Fruit fly (Drosophila melanogaster) whole organism, embryonic: ENCODE results near the gene CG32163.

Experiments used
- Abd-B ChIP-seq: fragments of 200-800 bp; sonication (Bioruptor generic); optimal IDR thresholded peaks from 2 replicates; lab custom pipeline; 2018; ENCODE audit warnings: missing biosample characterization, mild to moderate bottlenecking, missing genetic modification characterization, moderate library complexity
- CG10209 ChIP-seq: fragments of 200-800 bp; sonication (Bioruptor generic); optimal IDR thresholded peaks from 3 replicates; lab custom pipeline; 2017; ENCODE audit warnings: missing biosample characterization, mild to moderate bottlenecking, missing genetic modification characterization, missing genetic modification reagents
- CG1024 ChIP-seq: fragments of 200-800 bp; sonication (Bioruptor generic); IDR thresholded peaks from 2 replicates; pipeline ENCODE4 v1.3.6; 2022; ENCODE audit warnings: missing biosample characterization, missing genetic modification characterization
- CG10959 ChIP-seq: fragments of 200-800 bp; sonication (Bioruptor generic); IDR thresholded peaks from 2 replicates; pipeline ENCODE4 v1.3.6; 2022; ENCODE audit warnings: missing biosample characterization, missing genetic modification characterization
- CG11560 ChIP-seq: fragments of 200-800 bp; sonication (Bioruptor generic); IDR thresholded peaks from 3 replicates; pipeline ENCODE4 v1.3.6; 2022; ENCODE audit warnings: missing biosample characterization, missing genetic modification characterization
- CG1233 ChIP-seq: fragments of 200-800 bp; sonication (Bioruptor generic); optimal IDR thresholded peaks from 4 replicates; lab custom pipeline; 2018; ENCODE audit warnings: missing biosample characterization, mild to moderate bottlenecking, missing genetic modification characterization
- CG13123 ChIP-seq: fragments of 200-800 bp; sonication (Bioruptor generic); optimal IDR thresholded peaks from 2 replicates; lab custom pipeline; 2016; ENCODE audit warnings: missing biosample characterization, missing genetic modification characterization
- CG13296 ChIP-seq: fragments of 200-800 bp; sonication (Bioruptor generic); optimal IDR thresholded peaks from 3 replicates; lab custom pipeline; 2018; ENCODE audit warnings: missing biosample characterization, mild to moderate bottlenecking, missing genetic modification characterization
- CG13624 ChIP-seq: fragments of 200-800 bp; sonication (Bioruptor generic); optimal IDR thresholded peaks from 2 replicates; lab custom pipeline; 2016; ENCODE audit warnings: missing biosample characterization, missing genetic modification characterization
- CG14860 ChIP-seq: fragments of 200-800 bp; sonication (Bioruptor generic); IDR thresholded peaks from 3 replicates; pipeline ENCODE4 v1.3.6; 2022; ENCODE audit warnings: missing biosample characterization, missing genetic modification characterization; ENCODE audit not compliant: partially characterized antibody
- CG15269 ChIP-seq: fragments of 200-800 bp; sonication (Bioruptor generic); optimal IDR thresholded peaks from 2 replicates; lab custom pipeline; 2018; ENCODE audit warnings: missing biosample characterization, mild to moderate bottlenecking, missing genetic modification characterization, moderate library complexity
- CG1832 ChIP-seq: fragments of 200-800 bp; sonication (Bioruptor generic); optimal IDR thresholded peaks from 2 replicates; lab custom pipeline; 2017; ENCODE audit warnings: missing biosample characterization, mild to moderate bottlenecking, missing genetic modification characterization, inconsistent platforms
- CG42726 ChIP-seq: fragments of 200-800 bp; sonication (Bioruptor generic); IDR thresholded peaks from 2 replicates; pipeline ENCODE4 v1.3.6; 2022; ENCODE audit warnings: missing biosample characterization, missing genetic modification characterization; ENCODE audit not compliant: partially characterized antibody
- CG43689 ChIP-seq: fragments of 200-800 bp; sonication (Bioruptor generic); IDR thresholded peaks from 2 replicates; pipeline ENCODE4 v1.3.6; 2022; ENCODE audit warnings: missing biosample characterization, missing genetic modification characterization
- CG4707 ChIP-seq: fragments of 200-800 bp; sonication (Bioruptor generic); optimal IDR thresholded peaks from 2 replicates; lab custom pipeline; 2018; ENCODE audit warnings: missing biosample characterization, mild to moderate bottlenecking, missing genetic modification characterization, moderate library complexity
- CG4854 ChIP-seq: fragments of 200-800 bp; sonication (Bioruptor generic); optimal IDR thresholded peaks from 2 replicates; lab custom pipeline; 2016; ENCODE audit warnings: missing biosample characterization, missing genetic modification characterization, inconsistent platforms
- CG8765 ChIP-seq: fragments of 200-800 bp; sonication (Bioruptor generic); IDR thresholded peaks from 2 replicates; pipeline ENCODE4 v1.3.6; 2022; ENCODE audit warnings: missing biosample characterization, missing genetic modification characterization
- Dip2 ChIP-seq: fragments of 200-800 bp; sonication (Bioruptor generic); IDR thresholded peaks from 2 replicates; pipeline ENCODE4 v1.3.6; 2022; ENCODE audit warnings: missing biosample characterization, missing genetic modification characterization
- Doc3 ChIP-seq: fragments of 200-800 bp; sonication (Bioruptor generic); IDR thresholded peaks from 3 replicates; pipeline ENCODE4 v1.3.6; 2022; ENCODE audit warnings: missing biosample characterization, missing genetic modification characterization; ENCODE audit not compliant: partially characterized antibody
- E2f2 ChIP-seq: fragments of 200-800 bp; sonication (Bioruptor generic); IDR thresholded peaks from 2 replicates; pipeline ENCODE4 v1.3.6; 2022; ENCODE audit warnings: missing biosample characterization, missing genetic modification characterization
- Lim3 ChIP-seq: fragments of 200-800 bp; sonication (Bioruptor generic); IDR thresholded peaks from 2 replicates; pipeline ENCODE4 v1.3.6; 2022; ENCODE audit warnings: missing biosample characterization, missing genetic modification characterization
- Mes4 ChIP-seq: fragments of 200-800 bp; sonication (Bioruptor generic); optimal IDR thresholded peaks from 2 replicates; lab custom pipeline; 2016; ENCODE audit warnings: missing biosample characterization, missing genetic modification characterization
- Oli ChIP-seq: fragments of 200-800 bp; sonication (Bioruptor generic); optimal IDR thresholded peaks from 2 replicates; lab custom pipeline; 2018; ENCODE audit warnings: missing biosample characterization, mild to moderate bottlenecking, missing genetic modification characterization, moderate library complexity
- Optix ChIP-seq: fragments of 200-800 bp; sonication (Bioruptor generic); IDR thresholded peaks from 3 replicates; pipeline ENCODE4 v1.3.6; 2022; ENCODE audit warnings: missing biosample characterization, missing genetic modification characterization
- Tbp ChIP-seq: fragments of >200 bp; optimal IDR thresholded peaks from 2 replicates; lab custom pipeline; 2018; ENCODE audit warnings: missing biosample characterization, missing genetic modification characterization
- Xbp1 ChIP-seq: fragments of 200-800 bp; sonication (Bioruptor generic); optimal IDR thresholded peaks from 3 replicates; lab custom pipeline; 2016; ENCODE audit warnings: missing biosample characterization, mild to moderate bottlenecking, missing genetic modification characterization
- ac ChIP-seq: fragments of 200-800 bp; sonication (Bioruptor generic); optimal IDR thresholded peaks from 3 replicates; lab custom pipeline; 2017; ENCODE audit warnings: missing biosample characterization, mild to moderate bottlenecking, missing genetic modification characterization
- amos ChIP-seq: fragments of 200-800 bp; sonication (Bioruptor generic); IDR thresholded peaks from 2 replicates; pipeline ENCODE4 v1.3.6; 2022; ENCODE audit warnings: missing biosample characterization, missing genetic modification characterization; ENCODE audit not compliant: partially characterized antibody
- br ChIP-seq: fragments of >200 bp; optimal IDR thresholded peaks from 2 replicates; lab custom pipeline; 2017
- cas ChIP-seq: fragments of 200-800 bp; sonication (Bioruptor generic); IDR thresholded peaks from 2 replicates; pipeline ENCODE4 v1.3.6; 2022; ENCODE audit warnings: missing biosample characterization, missing genetic modification characterization
- chif ChIP-seq, 2 experiments: fragments of 200-800 bp; sonication (Bioruptor generic); optimal IDR thresholded peaks; 3 replicates each; lab custom pipeline; 2016; ENCODE audit warnings: missing biosample characterization in 2 of 2, missing genetic modification characterization in 2 of 2
- crc ChIP-seq: fragments of 200-800 bp; sonication (Bioruptor generic); optimal IDR thresholded peaks from 2 replicates; lab custom pipeline; 2016; ENCODE audit warnings: missing biosample characterization, missing genetic modification characterization
- cwo ChIP-seq: fragments of 200-800 bp; sonication (Bioruptor generic); optimal IDR thresholded peaks from 3 replicates; lab custom pipeline; 2017; ENCODE audit warnings: missing biosample characterization, missing genetic modification characterization, mild to moderate bottlenecking, moderate library complexity, missing genetic modification reagents
- ems ChIP-seq: fragments of 200-800 bp; sonication (Bioruptor generic); optimal IDR thresholded peaks from 3 replicates; lab custom pipeline; 2016; ENCODE audit warnings: missing biosample characterization, missing genetic modification characterization
- en ChIP-seq: fragments of 200-800 bp; sonication (Bioruptor generic); optimal IDR thresholded peaks from 2 replicates; lab custom pipeline; 2016; ENCODE audit warnings: missing biosample characterization, missing genetic modification characterization
- gro ChIP-seq: fragments of 200-800 bp; sonication (Bioruptor generic); optimal IDR thresholded peaks from 2 replicates; lab custom pipeline; 2016; ENCODE audit warnings: missing biosample characterization, missing genetic modification characterization
- gsb-n ChIP-seq: fragments of 200-800 bp; sonication (Bioruptor generic); optimal IDR thresholded peaks from 3 replicates; lab custom pipeline; 2018; ENCODE audit warnings: missing biosample characterization, mild to moderate bottlenecking, missing genetic modification characterization
- jing ChIP-seq: fragments of 200-800 bp; sonication (Bioruptor generic); optimal IDR thresholded peaks from 2 replicates; lab custom pipeline; 2018; ENCODE audit warnings: missing biosample characterization, mild to moderate bottlenecking, missing genetic modification characterization
- kah ChIP-seq: fragments of 200-800 bp; sonication (Bioruptor generic); optimal IDR thresholded peaks from 2 replicates; lab custom pipeline; 2018; ENCODE audit warnings: missing biosample characterization, mild to moderate bottlenecking, missing genetic modification characterization
- lab ChIP-seq: fragments of 200-800 bp; sonication (Bioruptor generic); optimal IDR thresholded peaks from 3 replicates; lab custom pipeline; 2017; ENCODE audit warnings: missing biosample characterization, missing genetic modification characterization, mild to moderate bottlenecking, moderate library complexity, missing genetic modification reagents
- lmd ChIP-seq: fragments of 200-800 bp; sonication (Bioruptor generic); IDR thresholded peaks from 2 replicates; pipeline ENCODE4 v1.3.6; 2022; ENCODE audit warnings: missing biosample characterization, missing genetic modification characterization
- pzg ChIP-seq: fragments of 200-800 bp; sonication (Bioruptor generic); optimal IDR thresholded peaks from 3 replicates; lab custom pipeline; 2018; ENCODE audit warnings: missing biosample characterization, mild to moderate bottlenecking, missing genetic modification characterization, moderate library complexity
- seq ChIP-seq: fragments of 200-800 bp; sonication (Bioruptor generic); IDR thresholded peaks from 2 replicates; pipeline ENCODE4 v1.3.6; 2022; ENCODE audit warnings: missing biosample characterization, missing genetic modification characterization
- shn ChIP-seq: fragments of 200-800 bp; sonication (Bioruptor generic); optimal IDR thresholded peaks from 3 replicates; lab custom pipeline; 2016; ENCODE audit warnings: missing biosample characterization, missing genetic modification characterization
- sim ChIP-seq: fragments of 200-800 bp; sonication (Bioruptor generic); IDR thresholded peaks from 2 replicates; pipeline ENCODE4 v1.3.6; 2022; ENCODE audit warnings: missing biosample characterization, missing genetic modification characterization
- tgo ChIP-seq: fragments of 200-800 bp; sonication (Bioruptor generic); IDR thresholded peaks from 3 replicates; pipeline ENCODE4 v1.3.6; 2022; ENCODE audit warnings: missing biosample characterization, missing genetic modification characterization
- tna ChIP-seq: fragments of 200-800 bp; sonication (Bioruptor generic); IDR thresholded peaks from 2 replicates; pipeline ENCODE4 v1.3.6; 2022; ENCODE audit warnings: missing biosample characterization, missing genetic modification characterization; ENCODE audit not compliant: partially characterized antibody
- twi ChIP-seq: fragments of 200-800 bp; optimal IDR thresholded peaks from 2 replicates; lab custom pipeline; 2019; ENCODE audit warnings: missing biosample characterization, mild to moderate bottlenecking, missing genetic modification characterization, moderate library complexity
- unc-4 ChIP-seq: fragments of 200-800 bp; sonication (Bioruptor generic); IDR thresholded peaks from 2 replicates; pipeline ENCODE4 v1.3.6; 2022; ENCODE audit warnings: missing biosample characterization, missing genetic modification characterization; ENCODE audit not compliant: partially characterized antibody
- zen ChIP-seq: fragments of 200-800 bp; sonication (Bioruptor generic); optimal IDR thresholded peaks from 3 replicates; lab custom pipeline; 2018; ENCODE audit warnings: missing biosample characterization, mild to moderate bottlenecking, missing genetic modification characterization, moderate library complexity
- zfh1 ChIP-seq: fragments of 200-800 bp; sonication (Bioruptor generic); IDR thresholded peaks from 3 replicates; pipeline ENCODE4 v1.3.6; 2022; ENCODE audit warnings: missing biosample characterization, missing genetic modification characterization

CG32163 gene

dm6 chr3L:16615132-16615709, 28.3 kb downstream of the CG32163 start, which contains the start of gene Mo25 (continued):
- peak; percentile 41 for TF ChIP-seq zen (tag; lab: Kevin White, UChicago)
- TF ChIP-seq chif (GFP tag; optimal IDR thresholded peaks at IDR 0.05; lab: Kevin White, UChicago): no peak
- peak; percentile 7 for TF ChIP-seq Abd-B (GFP tag; lab: Kevin White, UChicago)
- TF ChIP-seq CG13296: peak; percentile 44
- TF ChIP-seq CG13624: no peak
- TF ChIP-seq kah (GFP tag; lab: Kevin White, UChicago): no peak
- TF ChIP-seq lmd (GFP tag; lab: Robert Waterston, UW): no peak; the same call in 1 of the 2 replicates
- no peak for TF ChIP-seq Lim3 (GFP tag; lab: Robert Waterston, UW)
- TF ChIP-seq cas (GFP tag; lab: Robert Waterston, UW): no peak
- TF ChIP-seq CG42726 (GFP tag; lab: Robert Waterston, UW): peak; percentile 47; the same call in 1 of the 2 replicates
- no peak for TF ChIP-seq seq (GFP tag; lab: Robert Waterston, UW)
- TF ChIP-seq Doc3 (GFP tag; lab: Robert Waterston, UW): peak; percentile 70
- no peak for TF ChIP-seq CG1832 (GFP tag; lab: Kevin White, UChicago)
- TF ChIP-seq CG10959 (GFP tag; lab: Robert Waterston, UW): no peak
- peak; percentile 86 for TF ChIP-seq E2f2 (GFP tag; lab: Robert Waterston, UW)
- TF ChIP-seq Xbp1: peak; percentile 53
- TF ChIP-seq twi (tag; lab: Kevin White, UChicago): no peak
- TF ChIP-seq en (GFP tag; lab: Kevin White, UChicago): no peak
- TF ChIP-seq gro (GFP tag; lab: Kevin White, UChicago): no peak
- TF ChIP-seq shn (GFP tag; lab: Kevin White, UChicago): no peak
- no peak for TF ChIP-seq CG8765 (GFP tag; lab: Robert Waterston, UW)
- TF ChIP-seq jing (GFP tag; lab: Kevin White, UChicago): no peak
- no peak for TF ChIP-seq br (lab: Kevin White, UChicago)
- TF ChIP-seq sim (GFP tag; lab: Robert Waterston, UW): no peak
- no peak for TF ChIP-seq CG13123 (GFP tag; lab: Kevin White, UChicago)
- TF ChIP-seq Mes4 (GFP tag; lab: Kevin White, UChicago): no peak
- no peak for TF ChIP-seq cwo (GFP tag; lab: Kevin White, UChicago)
- peak; percentile 81 for TF ChIP-seq unc-4 (GFP tag; lab: Robert Waterston, UW)
- TF ChIP-seq tgo: no peak
- TF ChIP-seq CG1024: no peak
- peak; percentile 55 for TF ChIP-seq tna
- TF ChIP-seq gsb-n: no peak
- TF ChIP-seq CG1233 (GFP tag; lab: Kevin White, UChicago): no peak
- TF ChIP-seq CG4854 (GFP tag; lab: Kevin White, UChicago): no peak
- no peak for TF ChIP-seq ac (GFP tag; lab: Kevin White, UChicago)
- TF ChIP-seq CG10209: peak; percentile 3
- TF ChIP-seq Oli (tag; lab: Kevin White, UChicago): no peak
- TF ChIP-seq CG4707 (GFP tag; lab: Kevin White, UChicago): no peak
- no peak for TF ChIP-seq Optix (GFP tag; lab: Robert Waterston, UW)
- no peak for TF ChIP-seq CG11560
- TF ChIP-seq pzg: peak; percentile 80
- peak; percentile 46; the same call in 2 of the 3 replicates for TF ChIP-seq CG14860 (GFP tag; lab: Robert Waterston, UW)
- TF ChIP-seq CG15269 (tag; lab: Kevin White, UChicago): no peak
- TF ChIP-seq Dip2 (GFP tag; lab: Robert Waterston, UW): no peak
- no peak for TF ChIP-seq Tbp (GFP tag; lab: Kevin White, UChicago)
- TF ChIP-seq ems (GFP tag; lab: Kevin White, UChicago): peak; percentile 47
- no peak for TF ChIP-seq crc (GFP tag; lab: Kevin White, UChicago)
- TF ChIP-seq CG43689 (GFP tag; lab: Robert Waterston, UW): no peak
- no peak for TF ChIP-seq zfh1
- TF ChIP-seq lab (GFP tag; lab: Kevin White, UChicago): no peak
- peak; percentile 86 for TF ChIP-seq amos (GFP tag; lab: Robert Waterston, UW)
